Worm (Caenorhabditis elegans) whole organism, young adult: Measurements from ENCODE around the gene chil-1.

ENCODE experiments used
- B0336.3 ChIP-seq: fragments of 200-800 bp; sonication (Bioruptor generic); IDR thresholded peaks from 2 replicates; pipeline ENCODE4 v1.3.6; 2022; ENCODE audit warnings: missing genetic modification characterization, missing compliant biosample characterization
- D2030.7 ChIP-seq: fragments of 200-800 bp; sonication (Bioruptor generic); IDR thresholded peaks from 2 replicates; pipeline ENCODE4 v1.3.6; 2022; ENCODE audit warnings: missing genetic modification reagents, missing genetic modification characterization, missing compliant biosample characterization
- F22D6.2 ChIP-seq: sonication (generic microtip); optimal IDR thresholded peaks from 2 replicates; lab custom pipeline; 2016; ENCODE audit warnings: mild to moderate bottlenecking, missing genetic modification characterization, missing compliant biosample characterization
- F33H1.4 ChIP-seq: fragments of 200-800 bp; sonication (Bioruptor generic); IDR thresholded peaks from 2 replicates; pipeline ENCODE4 v1.3.6; 2022; ENCODE audit warnings: missing genetic modification reagents, missing genetic modification characterization, missing compliant biosample characterization
- F37B4.10 ChIP-seq: fragments of 200-800 bp; sonication (Bioruptor generic); IDR thresholded peaks from 2 replicates; pipeline ENCODE4 v1.3.6; 2022; ENCODE audit warnings: missing genetic modification characterization, missing compliant biosample characterization
- F49E8.2 ChIP-seq: sonication (generic microtip); optimal IDR thresholded peaks from 3 replicates; lab custom pipeline; 2017; ENCODE audit warnings: missing genetic modification characterization, mild to moderate bottlenecking, missing compliant biosample characterization, antibody characterized with exemption, moderate library complexity; ENCODE audit not compliant: insufficient read depth
- F57A8.1 ChIP-seq: fragments of 200-800 bp; sonication (Bioruptor generic); optimal IDR thresholded peaks from 2 replicates; lab custom pipeline; 2018; ENCODE audit warnings: mild to moderate bottlenecking, missing genetic modification characterization, moderate library complexity, missing compliant biosample characterization
- K11D2.4 ChIP-seq: fragments of 200-800 bp; sonication (Bioruptor generic); IDR thresholded peaks from 2 replicates; pipeline ENCODE4 v1.3.6; 2022; ENCODE audit warnings: missing genetic modification reagents, missing genetic modification characterization, missing compliant biosample characterization
- Y56A3A.18 ChIP-seq: fragments of 200-800 bp; sonication (Bioruptor generic); IDR thresholded peaks from 2 replicates; pipeline ENCODE4 v1.3.6; 2022; ENCODE audit warnings: missing genetic modification reagents, missing genetic modification characterization, missing compliant biosample characterization
- Y95B8A.8 ChIP-seq: fragments of 200-800 bp; sonication (Bioruptor generic); IDR thresholded peaks from 2 replicates; pipeline ENCODE4 v1.3.6; 2022; ENCODE audit warnings: missing genetic modification reagents, missing genetic modification characterization, missing compliant biosample characterization
- aptf-2 ChIP-seq: fragments of 200-800 bp; sonication (Bioruptor generic); conservative IDR thresholded peaks from 2 replicates; pipeline ENCODE4 v1.3.6; 2022; ENCODE audit warnings: missing genetic modification reagents, missing genetic modification characterization, missing compliant biosample characterization
- atf-7 ChIP-seq: sonication (generic microtip); optimal IDR thresholded peaks from 2 replicates; lab custom pipeline; 2017; ENCODE audit warnings: mild to moderate bottlenecking, missing genetic modification characterization, missing compliant biosample characterization
- attf-6 ChIP-seq: fragments of 200-800 bp; sonication (Bioruptor generic); IDR thresholded peaks from 2 replicates; pipeline ENCODE4 v1.3.6; 2022; ENCODE audit warnings: missing genetic modification reagents, missing genetic modification characterization, missing compliant biosample characterization
- bed-1 ChIP-seq: fragments of 200-800 bp; sonication (Bioruptor generic); IDR thresholded peaks from 2 replicates; pipeline ENCODE4 v1.3.6; 2022; ENCODE audit warnings: missing genetic modification reagents, missing genetic modification characterization, missing compliant biosample characterization
- ceh-27 ChIP-seq: fragments of 200-800 bp; sonication (Bioruptor generic); optimal IDR thresholded peaks from 2 replicates; lab custom pipeline; 2018; ENCODE audit warnings: mild to moderate bottlenecking, missing genetic modification characterization, moderate library complexity, missing compliant biosample characterization
- ceh-79 ChIP-seq: sonication (generic microtip); optimal IDR thresholded peaks from 2 replicates; lab custom pipeline; 2017; ENCODE audit warnings: mild to moderate bottlenecking, missing genetic modification characterization, missing compliant biosample characterization
- ceh-91 ChIP-seq: fragments of 200-800 bp; sonication (Bioruptor generic); IDR thresholded peaks from 2 replicates; pipeline ENCODE4 v1.3.6; 2022; ENCODE audit warnings: missing genetic modification reagents, missing genetic modification characterization, missing compliant biosample characterization
- dpff-1 ChIP-seq: sonication (generic microtip); optimal IDR thresholded peaks from 2 replicates; lab custom pipeline; 2017; ENCODE audit warnings: mild to moderate bottlenecking, missing genetic modification characterization, missing compliant biosample characterization
- dpl-1 ChIP-seq: fragments of 150-350 bp; optimal IDR thresholded peaks from 2 replicates; lab custom pipeline; 2014; ENCODE audit warnings: missing biosample characterization, missing genetic modification reagents, missing genetic modification characterization
- him-1 ChIP-seq: sonication (generic microtip); optimal IDR thresholded peaks from 2 replicates; lab custom pipeline; 2016; ENCODE audit warnings: missing genotype, missing genetic modification reagents, missing genetic modification characterization, missing compliant biosample characterization
- hlh-26 ChIP-seq: fragments of 200-800 bp; sonication (Bioruptor generic); conservative IDR thresholded peaks from 2 replicates; pipeline ENCODE4 v1.3.6; 2022; ENCODE audit warnings: missing genetic modification reagents, missing genetic modification characterization, missing compliant biosample characterization
- hmg-1.2 ChIP-seq: fragments of 200-800 bp; sonication (Bioruptor generic); IDR thresholded peaks from 2 replicates; pipeline ENCODE4 v1.3.6; 2022; ENCODE audit warnings: missing genetic modification reagents, missing genetic modification characterization, missing compliant biosample characterization
- hmg-20 ChIP-seq: fragments of 200-800 bp; sonication (Bioruptor generic); IDR thresholded peaks from 2 replicates; pipeline ENCODE4 v1.3.6; 2022; ENCODE audit warnings: missing genetic modification reagents, missing genetic modification characterization, missing compliant biosample characterization
- hrde-1 ChIP-seq: sonication (generic microtip); optimal IDR thresholded peaks from 2 replicates; lab custom pipeline; 2016; ENCODE audit warnings: missing genetic modification characterization, mild to moderate bottlenecking, missing compliant biosample characterization, moderate library complexity, missing genotype, missing genetic modification reagents, borderline replicate concordance
- hsf-1 ChIP-seq: fragments of 200-800 bp; sonication (Bioruptor generic); IDR thresholded peaks from 2 replicates; pipeline ENCODE4 v1.3.6; 2022; ENCODE audit warnings: missing genetic modification reagents, missing genetic modification characterization, missing compliant biosample characterization
- lir-1 ChIP-seq: fragments of 200-800 bp; sonication (Bioruptor generic); conservative IDR thresholded peaks from 2 replicates; pipeline ENCODE4 v1.3.6; 2022; ENCODE audit warnings: missing genetic modification reagents, missing genetic modification characterization, missing compliant biosample characterization
- lsy-27 ChIP-seq: sonication (generic microtip); optimal IDR thresholded peaks from 2 replicates; lab custom pipeline; 2017; ENCODE audit warnings: missing genetic modification characterization, mild to moderate bottlenecking, missing compliant biosample characterization, antibody characterized with exemption, missing genotype, borderline replicate concordance; ENCODE audit not compliant: insufficient read depth
- madf-3 ChIP-seq: fragments of 200-800 bp; sonication (Bioruptor generic); IDR thresholded peaks from 2 replicates; pipeline ENCODE4 v1.3.6; 2022; ENCODE audit warnings: missing genetic modification reagents, missing genetic modification characterization, missing compliant biosample characterization
- madf-6 ChIP-seq: fragments of 200-800 bp; sonication (Bioruptor generic); IDR thresholded peaks from 2 replicates; pipeline ENCODE4 v1.3.6; 2022; ENCODE audit warnings: missing genetic modification reagents, missing genetic modification characterization, missing compliant biosample characterization
- mel-28 ChIP-seq: sonication (generic microtip); optimal IDR thresholded peaks from 2 replicates; lab custom pipeline; 2016; ENCODE audit warnings: borderline replicate concordance, mild to moderate bottlenecking, missing genetic modification characterization, missing compliant biosample characterization
- nfya-1 ChIP-seq: sonication (generic microtip); optimal IDR thresholded peaks from 2 replicates; lab custom pipeline; 2017; ENCODE audit warnings: antibody characterized with exemption, missing compliant biosample characterization, missing genetic modification characterization, borderline replicate concordance; ENCODE audit not compliant: insufficient read depth
- nfyb-1 ChIP-seq: fragments of 200-800 bp; sonication (Bioruptor generic); IDR thresholded peaks from 2 replicates; pipeline ENCODE4 v1.3.6; 2022; ENCODE audit warnings: missing genetic modification reagents, missing genetic modification characterization, missing compliant biosample characterization
- nhr-179 ChIP-seq: sonication (generic microtip); optimal IDR thresholded peaks from 2 replicates; lab custom pipeline; 2016; ENCODE audit warnings: mild to moderate bottlenecking, missing genetic modification characterization, missing compliant biosample characterization
- nhr-90 ChIP-seq: sonication (generic microtip); optimal IDR thresholded peaks from 2 replicates; lab custom pipeline; 2016; ENCODE audit warnings: missing genotype, mild to moderate bottlenecking, missing genetic modification characterization, missing compliant biosample characterization
- pbrm-1 ChIP-seq: fragments of 200-800 bp; sonication (Bioruptor generic); IDR thresholded peaks from 2 replicates; pipeline ENCODE4 v1.3.6; 2022; ENCODE audit warnings: missing genetic modification reagents, missing genetic modification characterization, missing compliant biosample characterization
- pha-4 ChIP-seq: fragments of 150-350 bp; sonication (generic microtip); optimal IDR thresholded peaks from 2 replicates; lab custom pipeline; 2014; ENCODE audit warnings: missing biosample characterization, missing genetic modification reagents, missing genetic modification characterization
- rpc-1 ChIP-seq, 2 experiments: fragments of 150-350 bp in 1 of 2; sonication (generic microtip) in 1 of 2; optimal IDR thresholded peaks; 2 replicates each; lab custom pipeline; 2014 to 2018; ENCODE audit warnings: missing biosample characterization in 1 of 2, missing genetic modification characterization in 1 of 2, missing genetic modification reagents in 1 of 2, missing genotype in 1 of 2
- sea-2 ChIP-seq: fragments of 200-800 bp; sonication (Bioruptor generic); IDR thresholded peaks from 2 replicates; pipeline ENCODE4 v1.3.6; 2022; ENCODE audit warnings: missing genetic modification characterization, missing compliant biosample characterization
- snpc-1.3 ChIP-seq: sonication (generic microtip); optimal IDR thresholded peaks from 2 replicates; lab custom pipeline; 2017; ENCODE audit warnings: missing genetic modification characterization, mild to moderate bottlenecking, missing compliant biosample characterization, antibody characterized with exemption, moderate library complexity, missing genotype, missing genetic modification reagents; ENCODE audit not compliant: insufficient read depth
- tbp1 ChIP-seq: fragments of 200-800 bp; sonication (Bioruptor generic); optimal IDR thresholded peaks from 2 replicates; lab custom pipeline; 2018; ENCODE audit warnings: mild to moderate bottlenecking, missing genetic modification characterization, missing compliant biosample characterization
- tlf-1 ChIP-seq: fragments of 200-800 bp; sonication (Bioruptor generic); optimal IDR thresholded peaks from 2 replicates; lab custom pipeline; 2018; ENCODE audit warnings: mild to moderate bottlenecking, missing genetic modification characterization, missing compliant biosample characterization
- unc-130 ChIP-seq: sonication (generic microtip); optimal IDR thresholded peaks from 2 replicates; lab custom pipeline; 2016; ENCODE audit warnings: missing genetic modification reagents, missing genetic modification characterization, missing compliant biosample characterization
- ztf-18 ChIP-seq: sonication (generic microtip); optimal IDR thresholded peaks from 2 replicates; lab custom pipeline; 2016; ENCODE audit warnings: missing genotype, mild to moderate bottlenecking, missing genetic modification characterization, missing compliant biosample characterization
- ztf-6 ChIP-seq: fragments of 200-800 bp; sonication (Bioruptor generic); IDR thresholded peaks from 2 replicates; pipeline ENCODE4 v1.3.6; 2022; ENCODE audit warnings: missing genetic modification reagents, missing genetic modification characterization, missing compliant biosample characterization

The chil-1 gene

ce11 chrII:9895173-9895572 lies 28.9 kb upstream of the chil-1 start:
- no peak for TF ChIP-seq aptf-2

ce11 chrII:9894435-9894834 lies 28.2 kb upstream of the chil-1 start, which contains the start of gene F26C11.1:
Gene F26C11.1 (plus strand): TSS chrII:9894735.
- TF ChIP-seq ceh-91 (GFP tag; lab: Robert Waterston, UW) (no peak), rpc-1 (optimal IDR thresholded peaks at IDR 0.05; lab: Kevin White, UChicago) (no peak), rpc-1 (tag; optimal IDR thresholded peaks at IDR 0.05; lab: Kevin White, UChicago) (no peak), ztf-18 (tag; lab: Kevin White, UChicago) (no peak), attf-6 (GFP tag; lab: Robert Waterston, UW) (no peak), pha-4 (tag; lab: Kevin White, UChicago) (no peak), bed-1 (no peak), atf-7 (tag; lab: Kevin White, UChicago) (no peak), dpff-1 (tag; lab: Kevin White, UChicago) (no peak), ztf-6 (GFP tag; lab: Robert Waterston, UW) (no peak), ceh-27 (GFP tag; lab: Kevin White, UChicago) (no peak), B0336.3 (GFP tag; lab: Robert Waterston, UW) (no peak), sea-2 (GFP tag; lab: Robert Waterston, UW) (no peak), Y56A3A.18 (GFP tag; lab: Robert Waterston, UW) (no peak), pbrm-1 (GFP tag; lab: Robert Waterston, UW) (no peak), tlf-1 (GFP tag; lab: Kevin White, UChicago) (no peak), nhr-90 (tag; lab: Kevin White, UChicago) (no peak), F33H1.4 (no peak), nfya-1 (tag; lab: Kevin White, UChicago) (no peak)

ce11 chrII:9892409-9892808 lies 26.1 kb upstream of the chil-1 start, which contains the start of gene C08H9.16:
Gene C08H9.16 (plus strand): TSS chrII:9892778.
- no peak for TF ChIP-seq hlh-26 (GFP tag; lab: Robert Waterston, UW)
- peak; percentile 13 for TF ChIP-seq pha-4 (tag; lab: Kevin White, UChicago)
- TF ChIP-seq nhr-179 (tag; lab: Kevin White, UChicago): no peak
- no peak for TF ChIP-seq mel-28
- TF ChIP-seq madf-3 (GFP tag; lab: Robert Waterston, UW): no peak
- TF ChIP-seq lir-1 (GFP tag; lab: Robert Waterston, UW): no peak
- TF ChIP-seq madf-6 (GFP tag; lab: Robert Waterston, UW): peak; percentile 58; the same call in 1 of the 2 replicates
- no peak for TF ChIP-seq F57A8.1 (GFP tag; lab: Kevin White, UChicago)
- no peak for TF ChIP-seq hsf-1
- TF ChIP-seq unc-130 (GFP tag; lab: Kevin White, UChicago): no peak
- TF ChIP-seq D2030.7 (GFP tag; lab: Robert Waterston, UW): no peak
- no peak for TF ChIP-seq hmg-20 (GFP tag; lab: Robert Waterston, UW)
- peak; percentile 78 for TF ChIP-seq F33H1.4
- TF ChIP-seq tbp1 (GFP tag; lab: Kevin White, UChicago): peak; percentile 13
- TF ChIP-seq F37B4.10: no peak
- TF ChIP-seq ztf-18 (tag; lab: Kevin White, UChicago): no peak
- TF ChIP-seq him-1 (tag; lab: Kevin White, UChicago): no peak
- TF ChIP-seq ceh-79 (tag; lab: Kevin White, UChicago): no peak
- no peak for TF ChIP-seq pbrm-1 (GFP tag; lab: Robert Waterston, UW)
- TF ChIP-seq snpc-1.3 (tag; lab: Kevin White, UChicago): peak; percentile 45
- no peak for TF ChIP-seq F22D6.2 (tag; lab: Kevin White, UChicago)
- no peak for TF ChIP-seq hrde-1 (tag; lab: Kevin White, UChicago)
- no peak for TF ChIP-seq K11D2.4 (GFP tag; lab: Robert Waterston, UW)
- no peak for TF ChIP-seq aptf-2
- TF ChIP-seq F49E8.2 (tag; lab: Kevin White, UChicago): no peak
- TF ChIP-seq nfyb-1 (GFP tag; lab: Robert Waterston, UW): peak; percentile 69; the same call in 1 of the 2 replicates
- TF ChIP-seq lsy-27: no peak
- TF ChIP-seq Y95B8A.8 (GFP tag; lab: Robert Waterston, UW): no peak
- TF ChIP-seq dpl-1: no peak
- TF ChIP-seq hmg-1.2 (GFP tag; lab: Robert Waterston, UW): peak; percentile 41; the same call in 1 of the 2 replicates
